Fruit fly (Drosophila melanogaster) whole organism, embryonic: ENCODE data around the gene how.
A peak's percentile ranks its signal among the peaks of the same experiment; 100 is the strongest.

Source experiments
- ATbp ChIP-seq: fragments of 200-800 bp; sonication (Bioruptor generic); optimal IDR thresholded peaks from 2 replicates; lab custom pipeline; 2017; ENCODE audit warnings: missing biosample characterization, mild to moderate bottlenecking, missing genetic modification characterization, missing genetic modification reagents
- Atf6 ChIP-seq: fragments of 200-800 bp; sonication (Bioruptor generic); IDR thresholded peaks from 2 replicates; pipeline ENCODE4 v1.3.6; 2022; ENCODE audit warnings: missing biosample characterization, missing genetic modification characterization
- CG10431 ChIP-seq: fragments of 200-800 bp; sonication (Bioruptor generic); optimal IDR thresholded peaks from 3 replicates; lab custom pipeline; 2018; ENCODE audit warnings: missing biosample characterization, mild to moderate bottlenecking, missing genetic modification characterization
- CG11456 ChIP-seq: fragments of 200-800 bp; sonication (Bioruptor generic); IDR thresholded peaks from 3 replicates; pipeline ENCODE4 v1.3.6; 2022; ENCODE audit warnings: missing biosample characterization, missing genetic modification characterization
- CG12155 ChIP-seq: fragments of 200-800 bp; sonication (Bioruptor generic); optimal IDR thresholded peaks from 3 replicates; lab custom pipeline; 2016; ENCODE audit warnings: missing biosample characterization, missing genetic modification characterization
- CG15514 ChIP-seq: fragments of 200-800 bp; sonication (Bioruptor generic); optimal IDR thresholded peaks from 3 replicates; lab custom pipeline; 2017; ENCODE audit warnings: missing biosample characterization, missing genetic modification characterization, mild to moderate bottlenecking, moderate library complexity, missing genetic modification reagents
- CG15601 ChIP-seq: fragments of 200-800 bp; sonication (Bioruptor generic); optimal IDR thresholded peaks from 3 replicates; lab custom pipeline; 2019; ENCODE audit warnings: missing biosample characterization, mild to moderate bottlenecking, missing genetic modification characterization, moderate library complexity
- CG16779 ChIP-seq: fragments of 200-800 bp; sonication (Bioruptor generic); IDR thresholded peaks from 2 replicates; pipeline ENCODE4 v1.3.6; 2022; ENCODE audit warnings: missing biosample characterization, missing genetic modification characterization
- CG18262 ChIP-seq: fragments of 200-800 bp; optimal IDR thresholded peaks from 3 replicates; lab custom pipeline; 2019; ENCODE audit warnings: missing biosample characterization, mild to moderate bottlenecking, missing genetic modification characterization, moderate library complexity
- CG2202 ChIP-seq: fragments of 200-800 bp; sonication (Bioruptor generic); optimal IDR thresholded peaks from 2 replicates; lab custom pipeline; 2018; ENCODE audit warnings: missing biosample characterization, mild to moderate bottlenecking, missing genetic modification characterization
- CG4360 ChIP-seq: fragments of 200-800 bp; sonication (Bioruptor generic); IDR thresholded peaks from 2 replicates; pipeline ENCODE4 v1.3.6; 2022; ENCODE audit warnings: missing biosample characterization, missing genetic modification characterization
- CG4707 ChIP-seq: fragments of 200-800 bp; sonication (Bioruptor generic); optimal IDR thresholded peaks from 2 replicates; lab custom pipeline; 2018; ENCODE audit warnings: missing biosample characterization, mild to moderate bottlenecking, missing genetic modification characterization, moderate library complexity
- CG4854 ChIP-seq: fragments of 200-800 bp; sonication (Bioruptor generic); optimal IDR thresholded peaks from 2 replicates; lab custom pipeline; 2016; ENCODE audit warnings: missing biosample characterization, missing genetic modification characterization, inconsistent platforms
- CG5245 ChIP-seq: fragments of 200-800 bp; sonication (Bioruptor generic); optimal IDR thresholded peaks from 3 replicates; lab custom pipeline; 2016; ENCODE audit warnings: missing biosample characterization, missing genetic modification characterization
- CG6254 ChIP-seq: fragments of 200-800 bp; sonication (Bioruptor generic); optimal IDR thresholded peaks from 3 replicates; lab custom pipeline; 2017; ENCODE audit warnings: mild to moderate bottlenecking, missing biosample characterization, missing genetic modification reagents, missing genetic modification characterization
- CG6813 ChIP-seq: fragments of 200-800 bp; sonication (Bioruptor generic); optimal IDR thresholded peaks from 2 replicates; lab custom pipeline; 2017; ENCODE audit warnings: missing biosample characterization, missing genetic modification characterization, mild to moderate bottlenecking, moderate library complexity, missing genetic modification reagents
- CG8388 ChIP-seq: fragments of 200-800 bp; sonication (Bioruptor generic); optimal IDR thresholded peaks from 2 replicates; lab custom pipeline; 2019; ENCODE audit warnings: missing biosample characterization, mild to moderate bottlenecking, missing genetic modification characterization, moderate library complexity
- Dip3 ChIP-seq: fragments of 200-800 bp; sonication (Bioruptor generic); optimal IDR thresholded peaks from 3 replicates; lab custom pipeline; 2016; ENCODE audit warnings: missing biosample characterization, missing genetic modification characterization
- Doc3 ChIP-seq: fragments of 200-800 bp; sonication (Bioruptor generic); IDR thresholded peaks from 3 replicates; pipeline ENCODE4 v1.3.6; 2022; ENCODE audit warnings: missing biosample characterization, missing genetic modification characterization; ENCODE audit not compliant: partially characterized antibody
- H15 ChIP-seq: fragments of 200-800 bp; sonication (Bioruptor generic); IDR thresholded peaks from 3 replicates; pipeline ENCODE4 v1.3.6; 2022; ENCODE audit warnings: missing biosample characterization, missing genetic modification characterization
- Hmx ChIP-seq: fragments of 200-800 bp; sonication (Bioruptor generic); optimal IDR thresholded peaks from 2 replicates; lab custom pipeline; 2016; ENCODE audit warnings: missing biosample characterization, missing genetic modification characterization
- Jarid2 ChIP-seq: fragments of 200-800 bp; sonication (Bioruptor generic); optimal IDR thresholded peaks from 3 replicates; lab custom pipeline; 2017; ENCODE audit warnings: mild to moderate bottlenecking, missing biosample characterization, missing genetic modification reagents, missing genetic modification characterization
- Med ChIP-seq: fragments of 200-800 bp; sonication (Bioruptor generic); peaks from one replicate; lab custom pipeline; 2016; ENCODE audit warnings: missing biosample characterization, missing genetic modification characterization, mild to moderate bottlenecking, inconsistent platforms, moderate library complexity
- Poxn ChIP-seq: fragments of 200-800 bp; sonication (Bioruptor generic); IDR thresholded peaks from 2 replicates; pipeline ENCODE4 v1.3.6; 2022; ENCODE audit warnings: missing biosample characterization, missing genetic modification characterization
- Ptx1 ChIP-seq: fragments of 200-800 bp; sonication (Bioruptor generic); IDR thresholded peaks from 2 replicates; pipeline ENCODE4 v1.3.6; 2022; ENCODE audit warnings: missing biosample characterization, missing genetic modification characterization
- Ravus ChIP-seq: fragments of 200-800 bp; sonication (Bioruptor generic); IDR thresholded peaks from 2 replicates; pipeline ENCODE4 v1.3.6; 2022; ENCODE audit warnings: missing biosample characterization, missing genetic modification characterization
- Sox102F ChIP-seq: fragments of 200-800 bp; sonication (Bioruptor generic); optimal IDR thresholded peaks from 2 replicates; lab custom pipeline; 2018; ENCODE audit warnings: missing biosample characterization, mild to moderate bottlenecking, missing genetic modification characterization, moderate library complexity
- Ssrp ChIP-seq: fragments of 200-800 bp; sonication (Bioruptor generic); optimal IDR thresholded peaks from 2 replicates; lab custom pipeline; 2018; ENCODE audit warnings: missing biosample characterization, mild to moderate bottlenecking, missing genetic modification characterization, moderate library complexity
- Trl ChIP-seq, 3 experiments: fragments of >200 bp in 2 of 3; fragments of 200-800 bp in 1 of 3; sonication (Bioruptor generic) in 1 of 3; optimal IDR thresholded peaks; 2 replicates in 1 of 3; 3 replicates in 2 of 3; lab custom pipeline; 2016 to 2017; ENCODE audit warnings: missing biosample characterization in 1 of 3, missing genetic modification characterization in 1 of 3
- Xbp1 ChIP-seq: fragments of 200-800 bp; sonication (Bioruptor generic); optimal IDR thresholded peaks from 3 replicates; lab custom pipeline; 2016; ENCODE audit warnings: missing biosample characterization, mild to moderate bottlenecking, missing genetic modification characterization
- bsh ChIP-seq, 2 experiments: fragments of 200-800 bp; sonication (Bioruptor generic); optimal IDR thresholded peaks; 2 replicates each; lab custom pipeline; 2017 to 2018; ENCODE audit warnings: mild to moderate bottlenecking in 2 of 2, missing biosample characterization in 2 of 2, missing genetic modification characterization in 2 of 2, moderate library complexity in 1 of 2
- cad ChIP-seq: fragments of >200 bp; optimal IDR thresholded peaks from 2 replicates; lab custom pipeline; 2017; ENCODE audit warnings: missing biosample characterization, missing genetic modification characterization
- cato ChIP-seq: fragments of 200-800 bp; sonication (Bioruptor generic); optimal IDR thresholded peaks from 2 replicates; lab custom pipeline; 2016; ENCODE audit warnings: missing biosample characterization, missing genetic modification characterization, borderline replicate concordance
- disco-r ChIP-seq: fragments of 200-800 bp; sonication (Bioruptor generic); optimal IDR thresholded peaks from 2 replicates; lab custom pipeline; 2016; ENCODE audit warnings: missing biosample characterization, missing genetic modification characterization
- dpn ChIP-seq, 2 experiments: fragments of 200-800 bp; sonication (Bioruptor generic); optimal IDR thresholded peaks; 3 replicates each; lab custom pipeline; 2016; ENCODE audit warnings: missing biosample characterization in 2 of 2, missing genetic modification characterization in 2 of 2
- fd102C ChIP-seq: fragments of 200-800 bp; sonication (Bioruptor generic); optimal IDR thresholded peaks from 2 replicates; lab custom pipeline; 2018; ENCODE audit warnings: missing biosample characterization, mild to moderate bottlenecking, missing genetic modification characterization, moderate library complexity
- gro ChIP-seq: fragments of 200-800 bp; sonication (Bioruptor generic); optimal IDR thresholded peaks from 2 replicates; lab custom pipeline; 2016; ENCODE audit warnings: missing biosample characterization, missing genetic modification characterization
- gsb-n ChIP-seq: fragments of 200-800 bp; sonication (Bioruptor generic); optimal IDR thresholded peaks from 3 replicates; lab custom pipeline; 2018; ENCODE audit warnings: missing biosample characterization, mild to moderate bottlenecking, missing genetic modification characterization
- her ChIP-seq: fragments of 200-800 bp; sonication (Bioruptor generic); optimal IDR thresholded peaks from 2 replicates; lab custom pipeline; 2016; ENCODE audit warnings: missing biosample characterization, missing genetic modification characterization
- knrl ChIP-seq: fragments of 200-800 bp; sonication (Bioruptor generic); IDR thresholded peaks from 3 replicates; pipeline ENCODE4 v1.3.6; 2022; ENCODE audit warnings: missing biosample characterization, missing genetic modification characterization; ENCODE audit not compliant: partially characterized antibody
- lbe ChIP-seq: fragments of 200-800 bp; sonication (Bioruptor generic); optimal IDR thresholded peaks from 2 replicates; lab custom pipeline; 2016; ENCODE audit warnings: missing biosample characterization, mild to moderate bottlenecking, missing genetic modification characterization
- lmd ChIP-seq: fragments of 200-800 bp; sonication (Bioruptor generic); IDR thresholded peaks from 2 replicates; pipeline ENCODE4 v1.3.6; 2022; ENCODE audit warnings: missing biosample characterization, missing genetic modification characterization
- otp ChIP-seq: fragments of 200-800 bp; sonication (Bioruptor generic); IDR thresholded peaks from 3 replicates; pipeline ENCODE4, ENCODE4 v1.3.6; 2022; ENCODE audit warnings: missing biosample characterization, missing genetic modification characterization
- pho ChIP-seq: fragments of 200-800 bp; sonication (Bioruptor generic); optimal IDR thresholded peaks from 2 replicates; lab custom pipeline; 2016; ENCODE audit warnings: missing biosample characterization, missing genetic modification characterization
- pnt ChIP-seq: fragments of 200-800 bp; sonication (Bioruptor generic); optimal IDR thresholded peaks from 3 replicates; lab custom pipeline; 2016; ENCODE audit warnings: missing biosample characterization, missing genetic modification characterization
- pzg ChIP-seq: fragments of 200-800 bp; sonication (Bioruptor generic); optimal IDR thresholded peaks from 3 replicates; lab custom pipeline; 2018; ENCODE audit warnings: missing biosample characterization, mild to moderate bottlenecking, missing genetic modification characterization, moderate library complexity
- ranshi ChIP-seq: fragments of 200-800 bp; sonication (Bioruptor generic); IDR thresholded peaks from 2 replicates; pipeline ENCODE4 v1.3.6; 2022; ENCODE audit warnings: missing biosample characterization, missing genetic modification characterization
- sd ChIP-seq: fragments of 200-800 bp; sonication (Bioruptor generic); optimal IDR thresholded peaks from 3 replicates; lab custom pipeline; 2018; ENCODE audit warnings: missing biosample characterization, mild to moderate bottlenecking, missing genetic modification characterization, moderate library complexity
- tna ChIP-seq: fragments of 200-800 bp; sonication (Bioruptor generic); IDR thresholded peaks from 2 replicates; pipeline ENCODE4 v1.3.6; 2022; ENCODE audit warnings: missing biosample characterization, missing genetic modification characterization; ENCODE audit not compliant: partially characterized antibody
- toy ChIP-seq: fragments of 200-800 bp; sonication (Bioruptor generic); IDR thresholded peaks from 2 replicates; pipeline ENCODE4 v1.3.6; 2022; ENCODE audit warnings: missing biosample characterization, missing genetic modification characterization
- ttk ChIP-seq: fragments of 200-800 bp; sonication (Bioruptor generic); IDR thresholded peaks from 2 replicates; pipeline ENCODE4 v2.1.2; 2022; ENCODE audit warnings: missing biosample characterization, missing genetic modification characterization

The how gene

dm6 chr3R:22039480-22039879 lies 2.5 kb upstream of the how start (continued):
- TF ChIP-seq CG6813 (GFP tag; lab: Kevin White, UChicago) = no peak
- TF ChIP-seq cato (GFP tag; lab: Kevin White, UChicago) = no peak
- TF ChIP-seq CG4360 (GFP tag; lab: Robert Waterston, UW) = peak; percentile 54
- TF ChIP-seq bsh (GFP tag; optimal IDR thresholded peaks at IDR 0.05; lab: Kevin White, UChicago) = peak; percentile 28 to 69
- TF ChIP-seq gro = no peak
- TF ChIP-seq CG4854 (GFP tag; lab: Kevin White, UChicago) = no peak
- no peak for TF ChIP-seq CG12155 (GFP tag; lab: Kevin White, UChicago)
- TF ChIP-seq her (GFP tag; lab: Kevin White, UChicago) = no peak
- TF ChIP-seq gsb-n (tag; lab: Kevin White, UChicago) = no peak
- TF ChIP-seq CG6254 (GFP tag; lab: Kevin White, UChicago) = no peak
- peak; percentile 45 for TF ChIP-seq Ssrp (tag; lab: Kevin White, UChicago)
- TF ChIP-seq fd102C (GFP tag; lab: Kevin White, UChicago) = no peak
- peak; percentile 68; the same call in 1 of the 3 replicates for TF ChIP-seq otp (GFP tag; lab: Robert Waterston, UW)
- TF ChIP-seq Atf6 = 0 out of 2 replicates have a peak, but pooled peaks have one; percentile 27
- peak; percentile 52 for TF ChIP-seq ttk
- peak; percentile 61 for TF ChIP-seq Xbp1 (GFP tag; lab: Kevin White, UChicago)
- TF ChIP-seq Hmx (GFP tag; lab: Kevin White, UChicago) = no peak
- TF ChIP-seq Poxn (GFP tag; lab: Robert Waterston, UW) = no peak
- peak; percentile 32 for TF ChIP-seq CG15601 (tag; lab: Kevin White, UChicago)
- peak; percentile 58 for TF ChIP-seq ATbp
- TF ChIP-seq pnt (GFP tag; lab: Kevin White, UChicago) = no peak
- TF ChIP-seq pzg (GFP tag; lab: Kevin White, UChicago) = no peak
- TF ChIP-seq H15 (GFP tag; lab: Robert Waterston, UW) = peak; percentile 60; the same call in 2 of the 3 replicates
- TF ChIP-seq Trl (optimal IDR thresholded peaks at IDR 0.05; lab: Kevin White, UChicago) = no peak
- no peak for TF ChIP-seq Trl (GFP tag; optimal IDR thresholded peaks at IDR 0.05; lab: Kevin White, UChicago)
- TF ChIP-seq lmd (GFP tag; lab: Robert Waterston, UW) = peak; percentile 57
- TF ChIP-seq disco-r (GFP tag; lab: Kevin White, UChicago) = no peak
- TF ChIP-seq CG5245 (GFP tag; lab: Kevin White, UChicago) = peak; percentile 15
- no peak for TF ChIP-seq Doc3 (GFP tag; lab: Robert Waterston, UW)
- no peak for TF ChIP-seq cad (GFP tag; lab: Kevin White, UChicago)
- TF ChIP-seq lbe (GFP tag; lab: Kevin White, UChicago) = no peak
- no peak for TF ChIP-seq tna (GFP tag; lab: Robert Waterston, UW)
- TF ChIP-seq CG16779 (GFP tag; lab: Robert Waterston, UW) = no peak
- peak in 1 of 2 experiments; percentile 54 for TF ChIP-seq dpn (GFP tag; optimal IDR thresholded peaks at IDR 0.05; lab: Kevin White, UChicago)
- no peak for TF ChIP-seq Jarid2 (GFP tag; lab: Kevin White, UChicago)
- TF ChIP-seq CG10431 (GFP tag; lab: Kevin White, UChicago) = no peak
- no peak for TF ChIP-seq CG4707 (GFP tag; lab: Kevin White, UChicago)
- TF ChIP-seq ranshi (GFP tag; lab: Robert Waterston, UW) = peak; percentile 63
- no peak for TF ChIP-seq knrl (GFP tag; lab: Robert Waterston, UW)
- no peak for TF ChIP-seq Sox102F (GFP tag; lab: Kevin White, UChicago)

- TF ChIP-seq sd (tag; lab: Kevin White, UChicago) = peak; percentile 47
- TF ChIP-seq toy (GFP tag; lab: Robert Waterston, UW) = no peak
- no peak for TF ChIP-seq CG18262 (tag; lab: Kevin White, UChicago)
- no peak for TF ChIP-seq Med (GFP tag; lab: Kevin White, UChicago)
- TF ChIP-seq CG11456 = 0 out of 3 replicates have a peak, but pooled peaks have one; percentile 24
- no peak for TF ChIP-seq CG8388 (GFP tag; lab: Kevin White, UChicago)
- no peak for TF ChIP-seq Ravus (GFP tag; lab: Robert Waterston, UW)
- TF ChIP-seq CG15514 (GFP tag; lab: Kevin White, UChicago) = no peak
- TF ChIP-seq H15 (GFP tag; lab: Robert Waterston, UW) = no peak
- TF ChIP-seq Dip3 = no peak
- no peak for TF ChIP-seq Ptx1 (GFP tag; lab: Robert Waterston, UW)
- TF ChIP-seq pho (GFP tag; lab: Kevin White, UChicago) = no peak
- no peak for TF ChIP-seq CG2202 (tag; lab: Kevin White, UChicago)
These were observed 1.6 kb upstream of the how start for dm6 chr3R:22040400-22040799.
